Worm (Caenorhabditis elegans) whole organism, L4/young adult: Measurements from ENCODE around the gene C40A11.3.

Experiments
- dao-5 ChIP-seq: sonication (generic microtip); optimal IDR thresholded peaks from 2 replicates; lab custom pipeline; 2016; ENCODE audit warnings: missing genotype, missing genetic modification characterization, moderate library complexity, missing compliant biosample characterization
- him-1 ChIP-seq: sonication (generic microtip); optimal IDR thresholded peaks from 2 replicates; lab custom pipeline; 2016; ENCODE audit warnings: missing genotype, missing genetic modification reagents, missing genetic modification characterization, missing compliant biosample characterization

- TF ChIP-seq him-1 (tag; lab: Kevin White, UChicago) (no peak), dao-5 (tag; lab: Kevin White, UChicago) (no peak)
These were observed 6.0 kb downstream of the C40A11.3 start, which contains the start of gene C40A11.2 for ce11 chrII:2146900-2147375.
